Worm (Caenorhabditis elegans) whole organism, L4 larva: Measurements from ENCODE around the gene ceh-23.

Source experiments
- tag-97 ChIP-seq: fragments of 200-800 bp; sonication (Bioruptor generic); IDR thresholded peaks from 2 replicates; pipeline ENCODE4 v1.3.6; 2022; ENCODE audit warnings: missing genetic modification characterization, missing compliant biosample characterization
- zag-1 ChIP-seq: fragments of 150-350 bp; optimal IDR thresholded peaks from 2 replicates; lab custom pipeline; 2014; ENCODE audit warnings: missing biosample characterization, missing genetic modification characterization

- no peak for TF ChIP-seq zag-1 (tag; lab: Kevin White, UChicago)
- TF ChIP-seq tag-97 (GFP tag; lab: Robert Waterston, UW): no peak
These were observed 21.5 kb downstream of the ceh-23 start, which contains the start of gene cuc-1 for ce11 chrIII:7860885-7861284.
